Worm (Caenorhabditis elegans): Measurements from ENCODE around the gene amt-2.

amt-2 gene

ce11 chrIV:13059284-13059683, 17.1 kb downstream of the amt-2 start, which contains the start of gene scl-3:
TSS of gene scl-3 (plus strand) at chrIV:13059584.
- no peak for TF ChIP-seq egl-27 (tag; optimal IDR thresholded peaks at IDR 0.05)
- TF ChIP-seq alr-1 (tag; optimal IDR thresholded peaks at IDR 0.05): no peak
- no peak for TF ChIP-seq C34F6.9 (tag; optimal IDR thresholded peaks at IDR 0.05)
- no peak for TF ChIP-seq unc-55 (GFP tag; optimal IDR thresholded peaks at IDR 0.05)
- TF ChIP-seq nhr-129 (tag; optimal IDR thresholded peaks at IDR 0.05): no peak
- TF ChIP-seq Y55F3AM.14 (GFP tag; optimal IDR thresholded peaks at IDR 0.05): no peak

DNA sequence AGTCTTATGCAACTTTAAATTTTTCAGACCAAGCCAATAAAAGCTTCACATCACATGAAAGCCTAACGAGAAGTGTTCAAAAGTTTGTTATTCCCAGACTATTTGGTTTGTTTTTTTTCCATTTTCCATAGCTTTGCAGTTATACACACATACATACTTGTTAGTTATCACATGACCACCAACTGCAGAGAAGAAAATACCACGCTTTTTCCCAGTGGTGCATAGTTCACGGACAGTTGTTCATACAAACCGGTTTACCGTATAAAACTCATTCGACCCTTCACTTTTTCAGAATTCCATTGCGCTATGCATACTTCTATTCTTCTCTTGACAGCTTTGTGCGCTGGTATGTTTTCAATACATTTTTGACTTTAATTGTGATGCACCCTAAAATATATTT, 21.5 kb downstream of the amt-2 start, which contains the start of gene scl-5:
scl-5 (plus strand) TSS at position 301 of the 400 bp plus-strand sequence.
- TF ChIP-seq nhr-11 (tag; optimal IDR thresholded peaks at IDR 0.05) (no peak), unc-55 (GFP tag; optimal IDR thresholded peaks at IDR 0.05) (no peak), nhr-12 (tag; optimal IDR thresholded peaks at IDR 0.05) (no peak), F13H6.1 (tag; optimal IDR thresholded peaks at IDR 0.05) (no peak), ceh-82 (tag; optimal IDR thresholded peaks at IDR 0.05) (no peak), ZK546.5 (tag; optimal IDR thresholded peaks at IDR 0.05) (no peak)

- TF ChIP-seq nhr-25 (tag; optimal IDR thresholded peaks at IDR 0.05) (no peak), snpc-4 (tag; optimal IDR thresholded peaks at IDR 0.05) (no peak), ztf-1 (GFP tag; conservative IDR thresholded peaks at IDR 0.05) (no peak), crh-2 (tag; optimal IDR thresholded peaks at IDR 0.05) (no peak), C34F6.9 (tag; optimal IDR thresholded peaks at IDR 0.05) (no peak), sem-4 (tag; optimal IDR thresholded peaks at IDR 0.05) (no peak), Y55F3AM.14 (GFP tag; optimal IDR thresholded peaks at IDR 0.05) (no peak), mab-5 (tag; optimal IDR thresholded peaks at IDR 0.05) (no peak), lin-13 (GFP tag; optimal IDR thresholded peaks at IDR 0.05) (no peak), lin-11 (tag; optimal IDR thresholded peaks at IDR 0.05) (no peak), nhr-129 (tag; optimal IDR thresholded peaks at IDR 0.05) (no peak), sma-3 (GFP tag; optimal IDR thresholded peaks at IDR 0.05) (no peak), nhr-6 (tag; optimal IDR thresholded peaks at IDR 0.05) (no peak), alr-1 (tag; optimal IDR thresholded peaks at IDR 0.05) (no peak)
Measured at ce11 chrIV:13066044-13066443, 23.9 kb downstream of the amt-2 start.

DNA sequence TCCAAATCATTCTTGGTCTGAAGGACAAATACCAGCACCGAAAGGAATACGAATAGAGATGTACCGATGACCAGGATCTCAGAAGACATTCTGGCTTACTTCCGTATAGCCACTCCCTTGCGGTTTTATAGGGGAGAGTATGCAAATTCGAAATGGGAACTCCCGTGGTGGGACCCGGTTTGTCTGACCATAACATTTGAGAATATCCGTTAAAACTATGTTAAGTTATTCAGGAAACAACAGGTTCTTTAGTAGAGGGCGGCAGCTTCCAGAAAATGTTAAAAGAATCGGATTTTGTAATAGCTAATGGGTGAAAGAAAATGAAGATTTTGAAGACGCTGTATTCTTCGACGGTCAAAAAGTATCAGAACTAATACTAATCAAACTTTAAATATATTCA, 25.0 kb downstream of the amt-2 start, which contains the start of gene col-131:
col-131 (minus strand) TSS at position 101 of the 400 bp plus-strand sequence.
- TF ChIP-seq peb-1 (tag; optimal IDR thresholded peaks at IDR 0.05) (no peak), alr-1 (tag; optimal IDR thresholded peaks at IDR 0.05) (no peak), nhr-237 (tag; optimal IDR thresholded peaks at IDR 0.05) (no peak), snpc-4 (tag; optimal IDR thresholded peaks at IDR 0.05) (no peak), ztf-1 (GFP tag; conservative IDR thresholded peaks at IDR 0.05) (no peak), sma-3 (GFP tag; optimal IDR thresholded peaks at IDR 0.05) (no peak), ztf-4 (tag; optimal IDR thresholded peaks at IDR 0.05) (no peak), skn-1 (tag; optimal IDR thresholded peaks at IDR 0.05) (no peak), nhr-12 (tag; optimal IDR thresholded peaks at IDR 0.05) (no peak), mab-5 (tag; optimal IDR thresholded peaks at IDR 0.05) (no peak), egl-27 (tag; optimal IDR thresholded peaks at IDR 0.05) (no peak), lin-11 (tag; optimal IDR thresholded peaks at IDR 0.05) (no peak), R02D3.7 (tag; optimal IDR thresholded peaks at IDR 0.05) (no peak), aly-2 (tag; optimal IDR thresholded peaks at IDR 0.05) (no peak), C34F6.9 (tag; optimal IDR thresholded peaks at IDR 0.05) (no peak), nhr-10 (tag; optimal IDR thresholded peaks at IDR 0.05) (no peak), sma-9 (GFP tag; optimal IDR thresholded peaks at IDR 0.05) (no peak), sma-9 (tag; optimal IDR thresholded peaks at IDR 0.05) (no peak), Y55F3AM.14 (GFP tag; optimal IDR thresholded peaks at IDR 0.05) (no peak), elt-1 (tag; optimal IDR thresholded peaks at IDR 0.05) (no peak)

DNA sequence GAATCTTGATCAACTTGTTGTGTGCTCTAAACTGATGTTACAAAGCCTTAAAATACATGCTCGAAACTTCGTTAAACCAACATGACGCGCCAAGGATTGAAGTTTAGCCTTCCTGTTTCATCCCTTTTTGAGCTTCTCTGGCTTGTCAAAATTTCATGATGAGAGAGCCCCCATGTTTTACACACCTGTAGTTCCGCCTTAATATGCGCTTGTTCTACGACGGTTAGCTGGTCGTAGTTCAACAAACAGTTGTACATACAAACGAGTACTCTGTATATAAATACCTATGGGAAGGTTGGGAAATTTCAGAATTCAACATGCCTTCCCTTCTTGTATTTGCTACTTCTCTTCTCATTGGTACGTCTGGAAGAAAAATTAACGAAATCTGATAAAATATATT, 26.3 kb downstream of the amt-2 start, which contains the start of gene scl-6:
scl-6 (plus strand) TSS at position 301 of the 400 bp plus-strand sequence.
- no peak for TF ChIP-seq nhr-129 (tag; optimal IDR thresholded peaks at IDR 0.05)
- TF ChIP-seq nhr-23 (tag; optimal IDR thresholded peaks at IDR 0.05): no peak
- TF ChIP-seq unc-39 (tag; optimal IDR thresholded peaks at IDR 0.05): no peak
- TF ChIP-seq ZK546.5 (tag; optimal IDR thresholded peaks at IDR 0.05): no peak
- no peak for TF ChIP-seq R02D3.7 (tag; optimal IDR thresholded peaks at IDR 0.05)
- TF ChIP-seq nhr-12 (tag; optimal IDR thresholded peaks at IDR 0.05): no peak
- no peak for TF ChIP-seq lin-11 (tag; optimal IDR thresholded peaks at IDR 0.05)
- no peak for TF ChIP-seq snpc-4 (tag; optimal IDR thresholded peaks at IDR 0.05)
- no peak for TF ChIP-seq elt-3 (tag; optimal IDR thresholded peaks at IDR 0.05)
- no peak for TF ChIP-seq aly-2 (tag; optimal IDR thresholded peaks at IDR 0.05)
- TF ChIP-seq alr-1 (tag; optimal IDR thresholded peaks at IDR 0.05): no peak
- no peak for TF ChIP-seq Y55F3AM.14 (GFP tag; optimal IDR thresholded peaks at IDR 0.05)
